Worm (Caenorhabditis elegans) whole organism, L3 larva: ENCODE results near the gene Y16B4A.2.

Experiments used
- ZK546.5 ChIP-seq: sonication (generic microtip); optimal IDR thresholded peaks from 2 replicates; lab custom pipeline; 2017; ENCODE audit warnings: missing biosample characterization, missing genetic modification characterization
- ama-1 ChIP-seq: fragments of 150-350 bp; optimal IDR thresholded peaks from 2 replicates; lab custom pipeline; 2018
- ceh-16 ChIP-seq: sonication (generic microtip); optimal IDR thresholded peaks from 2 replicates; lab custom pipeline; 2017; ENCODE audit warnings: missing biosample characterization, missing genetic modification characterization
- egl-27 ChIP-seq: sonication (generic microtip); optimal IDR thresholded peaks from 4 replicates; lab custom pipeline; 2017; ENCODE audit warnings: missing biosample characterization, missing genetic modification reagents, missing genetic modification characterization
- egl-5 ChIP-seq: fragments of 150-350 bp; optimal IDR thresholded peaks from 2 replicates; lab custom pipeline; 2017; ENCODE audit warnings: missing biosample characterization, missing genetic modification reagents, missing genetic modification characterization, inconsistent platforms
- elt-1 ChIP-seq: fragments of 150-350 bp; optimal IDR thresholded peaks from 2 replicates; lab custom pipeline; 2014; ENCODE audit warnings: missing biosample characterization, missing genetic modification characterization
- elt-2 ChIP-seq: sonication (generic microtip); optimal IDR thresholded peaks from 2 replicates; lab custom pipeline; 2016; ENCODE audit warnings: missing genetic modification reagents, mild to moderate bottlenecking, missing genetic modification characterization, missing compliant biosample characterization
- elt-3 ChIP-seq, 3 experiments: fragments of 150-350 bp in 1 of 3; sonication (generic microtip) in 2 of 3; optimal IDR thresholded peaks; 2 replicates in 2 of 3; 4 replicates in 1 of 3; lab custom pipeline; 2014 to 2017; ENCODE audit warnings: missing biosample characterization in 3 of 3, missing genetic modification characterization in 3 of 3
- eor-1 ChIP-seq, 2 experiments: fragments of 150-350 bp; optimal IDR thresholded peaks; 2 replicates each; lab custom pipeline; 2014 to 2018; ENCODE audit warnings: missing biosample characterization in 2 of 2, missing genetic modification characterization in 2 of 2
- hmg-11 ChIP-seq: sonication (generic microtip); optimal IDR thresholded peaks from 2 replicates; lab custom pipeline; 2016; ENCODE audit warnings: missing genetic modification characterization, missing compliant biosample characterization
- jun-1 ChIP-seq: fragments of 150-350 bp; optimal IDR thresholded peaks from 2 replicates; lab custom pipeline; 2014; ENCODE audit warnings: missing biosample characterization, missing genetic modification reagents, missing genetic modification characterization
- lin-15B ChIP-seq: fragments of 150-350 bp; optimal IDR thresholded peaks from 2 replicates; lab custom pipeline; 2014; ENCODE audit warnings: missing biosample characterization, missing genetic modification characterization
- lsy-12 ChIP-seq: sonication (generic microtip); optimal IDR thresholded peaks from 2 replicates; lab custom pipeline; 2016; ENCODE audit warnings: mild to moderate bottlenecking, missing genetic modification characterization, missing compliant biosample characterization
- mdl-1 ChIP-seq: fragments of 150-350 bp; optimal IDR thresholded peaks from 2 replicates; lab custom pipeline; 2014; ENCODE audit warnings: missing biosample characterization, missing genetic modification characterization
- nhr-11 ChIP-seq: fragments of 150-350 bp; optimal IDR thresholded peaks from 2 replicates; lab custom pipeline; 2014; ENCODE audit warnings: missing biosample characterization, missing genetic modification characterization
- nhr-12 ChIP-seq: fragments of 150-350 bp; optimal IDR thresholded peaks from 2 replicates; lab custom pipeline; 2014; ENCODE audit warnings: missing biosample characterization, missing genetic modification characterization
- nhr-23 ChIP-seq: fragments of 150-350 bp; optimal IDR thresholded peaks from 2 replicates; lab custom pipeline; 2014; ENCODE audit warnings: missing biosample characterization, missing genetic modification reagents, missing genetic modification characterization
- nhr-25 ChIP-seq: sonication (generic microtip); optimal IDR thresholded peaks from 2 replicates; lab custom pipeline; 2017; ENCODE audit warnings: missing biosample characterization, missing genetic modification characterization
- nhr-28 ChIP-seq: fragments of 150-350 bp; optimal IDR thresholded peaks from 2 replicates; lab custom pipeline; 2014; ENCODE audit warnings: missing biosample characterization, missing genetic modification characterization
- nhr-43 ChIP-seq: sonication (generic microtip); optimal IDR thresholded peaks from 2 replicates; lab custom pipeline; 2016; ENCODE audit warnings: mild to moderate bottlenecking, missing genetic modification characterization, missing compliant biosample characterization; ENCODE audit not compliant: poor library complexity, severe bottlenecking
- nhr-67 ChIP-seq: fragments of 150-350 bp; optimal IDR thresholded peaks from 2 replicates; lab custom pipeline; 2014; ENCODE audit warnings: missing biosample characterization, missing genetic modification characterization
- nhr-76 ChIP-seq: fragments of 150-350 bp; sonication (generic microtip); optimal IDR thresholded peaks from 5 replicates; lab custom pipeline; 2014; ENCODE audit warnings: missing biosample characterization, missing genetic modification characterization
- pqm-1 ChIP-seq: fragments of 150-350 bp; optimal IDR thresholded peaks from 2 replicates; lab custom pipeline; 2017; ENCODE audit warnings: missing biosample characterization, missing genetic modification characterization, inconsistent platforms
- skn-1 ChIP-seq: fragments of 150-350 bp; optimal IDR thresholded peaks from 2 replicates; lab custom pipeline; 2014; ENCODE audit warnings: missing biosample characterization, missing genetic modification characterization
- unc-39 ChIP-seq: sonication (generic microtip); optimal IDR thresholded peaks from 4 replicates; lab custom pipeline; 2017; ENCODE audit warnings: missing biosample characterization, missing genetic modification characterization
- ztf-11 ChIP-seq: fragments of 150-350 bp; optimal IDR thresholded peaks from 2 replicates; lab custom pipeline; 2014; ENCODE audit warnings: missing biosample characterization, missing genetic modification characterization
- ztf-4 ChIP-seq: fragments of 150-350 bp; optimal IDR thresholded peaks from 2 replicates; lab custom pipeline; 2014; ENCODE audit warnings: missing biosample characterization, missing genetic modification characterization

Y16B4A.2 gene

DNA sequence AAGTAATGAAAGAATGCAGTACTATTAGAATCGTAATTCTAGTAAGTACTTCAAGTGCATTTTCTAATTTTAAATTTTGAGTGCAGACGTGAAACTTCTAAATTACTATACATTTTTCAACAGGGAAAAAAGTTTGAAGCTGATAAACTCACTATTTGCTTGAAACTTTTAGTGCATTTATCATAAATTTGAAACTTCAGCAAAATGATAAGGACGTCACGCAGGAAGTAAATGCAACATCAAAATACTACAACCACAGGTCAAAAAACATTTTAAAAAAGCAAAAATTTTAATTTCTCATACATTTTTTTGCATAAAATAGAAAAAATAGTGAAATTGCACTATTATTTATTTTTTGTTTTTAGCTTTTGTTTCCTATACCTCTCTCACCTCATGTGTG lies 32.2 kb downstream of the Y16B4A.2 start:
- TF ChIP-seq elt-2 (tag; lab: Kevin White, UChicago): peak; percentile 65
- TF ChIP-seq nhr-11 (tag; lab: Kevin White, UChicago): no peak
- TF ChIP-seq pqm-1 (tag; lab: Kevin White, UChicago): peak; percentile 51
- no peak for TF ChIP-seq egl-27 (tag; lab: Kevin White, UChicago)
- TF ChIP-seq nhr-23: no peak

- TF ChIP-seq ztf-4 (tag; lab: Kevin White, UChicago) (no peak), ama-1 (no peak), lsy-12 (tag; lab: Kevin White, UChicago) (no peak), ztf-11 (tag; lab: Kevin White, UChicago) (no peak), eor-1 (tag; optimal IDR thresholded peaks at IDR 0.05; lab: Kevin White, UChicago) (no peak), skn-1 (no peak), elt-1 (tag; lab: Kevin White, UChicago) (no peak), mdl-1 (tag; lab: Kevin White, UChicago) (no peak), unc-39 (tag; lab: Kevin White, UChicago) (no peak)
Measured at ce11 chrX:14737623-14738022, 34.0 kb downstream of the Y16B4A.2 start.

- TF ChIP-seq egl-5 (tag; lab: Kevin White, UChicago): no peak
- peak; percentile 56 for TF ChIP-seq pqm-1 (tag; lab: Kevin White, UChicago)
- no peak for TF ChIP-seq nhr-67
- peak; percentile 57 for TF ChIP-seq elt-2 (tag; lab: Kevin White, UChicago)
- peak; percentile 21 for TF ChIP-seq nhr-23
- TF ChIP-seq nhr-43: peak; percentile 18
- peak; percentile 58 for TF ChIP-seq nhr-25 (tag; lab: Kevin White, UChicago)
- peak; percentile 16 for TF ChIP-seq jun-1 (tag; lab: Kevin White, UChicago)
Measured at ce11 chrX:14736955-14737621, 34.6 kb downstream of the Y16B4A.2 start.

ce11 chrX:14736220-14736619 lies 35.4 kb downstream of the Y16B4A.2 start:
- TF ChIP-seq ztf-11 (tag; lab: Kevin White, UChicago) (no peak), nhr-28 (tag; lab: Kevin White, UChicago) (no peak), jun-1 (tag; lab: Kevin White, UChicago) (no peak), eor-1 (tag; optimal IDR thresholded peaks at IDR 0.05; lab: Kevin White, UChicago) (no peak), lsy-12 (tag; lab: Kevin White, UChicago) (no peak), nhr-23 (no peak), lin-15B (tag; lab: Kevin White, UChicago) (no peak), nhr-12 (tag; lab: Kevin White, UChicago) (no peak)

DNA sequence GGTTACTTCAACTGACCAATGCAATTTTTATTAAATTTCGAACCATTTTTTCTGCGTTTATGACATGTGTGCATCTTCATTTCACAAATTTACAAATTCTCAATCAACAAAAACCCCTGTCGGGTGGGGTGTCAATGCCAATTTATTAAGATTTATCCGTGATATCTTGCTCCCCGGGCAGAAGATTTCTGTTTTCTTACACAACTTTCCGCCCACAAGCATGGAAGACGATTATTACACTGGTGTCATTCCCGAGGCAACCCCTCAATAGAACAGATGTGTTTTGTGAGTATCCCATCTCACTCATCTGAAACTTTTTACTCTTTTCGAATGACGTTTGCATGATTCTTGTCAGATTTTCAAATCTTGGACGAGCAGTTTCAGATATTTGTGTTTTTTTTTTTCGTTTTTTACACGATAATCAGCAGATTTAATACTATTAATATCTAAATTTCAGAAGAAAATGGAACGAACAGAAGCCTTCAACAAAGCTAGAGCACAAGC lies 39.8 kb downstream of the Y16B4A.2 start, which contains the start of gene F33C8.4:
F33C8.4 (plus strand) TSS at position 454 of the 504 bp plus-strand sequence.
- TF ChIP-seq ceh-16 (tag; lab: Kevin White, UChicago) (no peak), skn-1 (no peak), nhr-76 (tag; lab: Kevin White, UChicago) (no peak), hmg-11 (tag; lab: Kevin White, UChicago) (no peak), ztf-11 (tag; lab: Kevin White, UChicago) (no peak), jun-1 (tag; lab: Kevin White, UChicago) (no peak), pqm-1 (tag; lab: Kevin White, UChicago) (no peak), egl-5 (tag; lab: Kevin White, UChicago) (no peak), nhr-28 (tag; lab: Kevin White, UChicago) (no peak), elt-1 (tag; lab: Kevin White, UChicago) (no peak), ZK546.5 (tag; lab: Kevin White, UChicago) (no peak)

DNA sequence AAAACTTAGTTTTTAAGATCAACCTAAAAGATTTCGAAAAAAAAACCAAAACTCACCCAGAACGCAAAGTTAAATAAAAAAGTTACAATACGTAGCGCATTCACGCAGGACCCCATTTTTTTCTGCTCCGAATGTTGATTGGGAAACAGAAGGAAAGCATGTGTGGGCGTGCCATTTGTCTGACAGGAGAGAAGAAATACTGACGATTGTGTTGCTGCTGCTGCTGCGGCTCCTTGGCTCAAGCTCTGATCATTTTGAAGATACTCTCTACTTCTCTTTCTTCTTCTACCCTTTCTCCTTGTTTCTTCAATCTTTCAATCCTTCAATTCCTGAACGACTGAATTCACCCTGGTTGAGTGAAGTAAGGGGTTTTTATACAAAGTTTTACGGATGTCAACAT lies 42.3 kb downstream of the Y16B4A.2 start, which contains the start of gene tsp-8:
tsp-8 (minus strand) TSS at position 185 of the 400 bp plus-strand sequence.
- TF ChIP-seq mdl-1 (tag; lab: Kevin White, UChicago) (no peak), pqm-1 (tag; lab: Kevin White, UChicago) (no peak)

- no peak for TF ChIP-seq elt-3 (tag; optimal IDR thresholded peaks at IDR 0.05; lab: Kevin White, UChicago)
- TF ChIP-seq egl-5 (tag; lab: Kevin White, UChicago): no peak
- no peak for TF ChIP-seq nhr-67
- TF ChIP-seq ZK546.5 (tag; lab: Kevin White, UChicago): no peak
- TF ChIP-seq eor-1 (tag; optimal IDR thresholded peaks at IDR 0.05; lab: Kevin White, UChicago): no peak
- no peak for TF ChIP-seq nhr-11 (tag; lab: Kevin White, UChicago)
- TF ChIP-seq jun-1 (tag; lab: Kevin White, UChicago): no peak
Measured at ce11 chrX:14724935-14725334, 46.7 kb downstream of the Y16B4A.2 start.
